Worm (Caenorhabditis elegans): ENCODE measurements around the gene F21C10.1.

DNA sequence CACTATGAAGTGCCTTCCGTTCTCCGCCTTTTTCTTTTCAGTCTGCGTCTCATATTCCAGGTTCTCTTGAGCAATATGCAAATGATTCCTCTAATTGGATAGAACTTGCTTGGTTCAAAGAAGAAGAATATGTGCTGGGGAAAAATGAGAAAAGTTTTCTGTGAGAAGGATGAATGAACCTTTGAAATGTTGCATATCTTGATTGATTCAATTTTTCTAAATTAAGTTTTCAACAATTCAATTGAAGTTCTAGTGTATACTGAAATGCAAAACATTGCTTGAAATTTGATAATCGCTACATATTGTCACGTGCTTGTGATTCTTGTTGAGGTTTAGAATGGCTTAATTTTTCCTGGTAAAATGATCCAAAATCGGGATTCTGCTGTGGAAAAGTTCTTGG is 25.5 kb downstream of the F21C10.1 start:
- TF ChIP-seq nfya-1 (tag; optimal IDR thresholded peaks at IDR 0.05) (no peak), F13H6.1 (tag; optimal IDR thresholded peaks at IDR 0.05) (no peak), ceh-14 (tag; optimal IDR thresholded peaks at IDR 0.05) (no peak)

Measured in whole organism, late embryonic.